Worm (Caenorhabditis elegans) whole organism, L1 larva: ENCODE measurements around the gene C15H9.5.

Experiments
- ama-1 ChIP-seq: fragments of 150-350 bp; optimal IDR thresholded peaks from 2 replicates; lab custom pipeline; 2014
- blmp-1 ChIP-seq: fragments of 150-350 bp; optimal IDR thresholded peaks from 2 replicates; lab custom pipeline; 2014; ENCODE audit warnings: missing biosample characterization, missing genetic modification characterization
- ceh-88 ChIP-seq: fragments of 200-800 bp; sonication (Bioruptor generic); IDR thresholded peaks from 2 replicates; pipeline ENCODE4 v1.3.6; 2022; ENCODE audit warnings: missing genetic modification characterization, missing compliant biosample characterization
- egl-27 ChIP-seq, 2 experiments: fragments of 150-350 bp in 1 of 2; sonication (generic microtip); optimal IDR thresholded peaks; 3 replicates each; lab custom pipeline; 2017 to 2018; ENCODE audit warnings: missing biosample characterization in 2 of 2, missing genetic modification characterization in 2 of 2, missing genetic modification reagents in 2 of 2
- fos-1 ChIP-seq: fragments of 150-350 bp; optimal IDR thresholded peaks from 2 replicates; lab custom pipeline; 2014; ENCODE audit warnings: missing biosample characterization, missing genetic modification characterization
- lin-13 ChIP-seq: fragments of 150-350 bp; optimal IDR thresholded peaks from 2 replicates; lab custom pipeline; 2014; ENCODE audit warnings: missing biosample characterization, missing genetic modification reagents, missing genetic modification characterization
- mef-2 ChIP-seq: fragments of 150-350 bp; optimal IDR thresholded peaks from 2 replicates; lab custom pipeline; 2014; ENCODE audit warnings: missing biosample characterization, missing genetic modification characterization
- nhr-237 ChIP-seq: fragments of 150-350 bp; optimal IDR thresholded peaks from 2 replicates; lab custom pipeline; 2014; ENCODE audit warnings: missing biosample characterization, missing genetic modification characterization
- nhr-77 ChIP-seq: fragments of 150-350 bp; optimal IDR thresholded peaks from 2 replicates; lab custom pipeline; 2014; ENCODE audit warnings: missing biosample characterization, missing genetic modification characterization
- skn-1 ChIP-seq: fragments of 150-350 bp; optimal IDR thresholded peaks from 2 replicates; lab custom pipeline; 2014; ENCODE audit warnings: missing biosample characterization, missing genetic modification characterization
- tlp-1 ChIP-seq: fragments of 150-350 bp; optimal IDR thresholded peaks from 2 replicates; lab custom pipeline; 2014; ENCODE audit warnings: missing biosample characterization, missing genetic modification characterization
- unc-62 ChIP-seq: fragments of 150-350 bp; optimal IDR thresholded peaks from 2 replicates; lab custom pipeline; 2014; ENCODE audit warnings: missing biosample characterization, missing genetic modification reagents, missing genetic modification characterization

DNA sequence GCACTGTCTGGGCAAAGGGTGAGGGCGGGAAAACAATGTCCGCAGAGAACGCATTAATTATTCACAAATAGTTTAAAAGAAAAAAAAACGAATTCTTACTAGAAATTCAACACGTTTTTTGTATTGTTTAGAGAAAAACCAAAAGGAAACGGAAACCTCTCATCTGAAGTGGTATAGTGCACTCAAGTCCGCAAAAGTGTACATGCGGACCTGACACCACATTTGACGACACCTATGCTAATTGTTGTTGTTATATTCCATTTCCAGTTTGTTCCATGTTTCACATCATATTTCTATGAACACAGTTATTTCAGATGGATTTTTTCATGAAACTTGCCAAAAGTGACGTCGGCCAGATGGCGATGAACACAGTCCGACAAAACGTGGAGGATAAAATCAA lies 40.4 kb upstream of the C15H9.5 start, which contains the start of gene C45B2.6:
- TF ChIP-seq blmp-1 (tag; lab: Kevin White, UChicago) = no peak
- TF ChIP-seq egl-27 (tag; optimal IDR thresholded peaks at IDR 0.05; lab: Kevin White, UChicago) = no peak
- no peak for TF ChIP-seq lin-13 (GFP tag; lab: Kevin White, UChicago)
- TF ChIP-seq skn-1 (tag; lab: Kevin White, UChicago) = no peak
- TF ChIP-seq nhr-237 (tag; lab: Kevin White, UChicago) = no peak
- TF ChIP-seq fos-1 = no peak
- TF ChIP-seq unc-62 (GFP tag; lab: Kevin White, UChicago) = no peak
- no peak for TF ChIP-seq ama-1 (lab: Kevin White, UChicago)
- no peak for TF ChIP-seq mef-2
- TF ChIP-seq tlp-1 (tag; lab: Kevin White, UChicago) = no peak
- TF ChIP-seq ceh-88 (GFP tag; lab: Robert Waterston, UW) = no peak
- no peak for TF ChIP-seq nhr-77 (tag; lab: Kevin White, UChicago)
